Worm (Caenorhabditis elegans) whole organism, L2 larva: ENCODE results near the gene cyp-33C6.

ENCODE experiments used
- ama-1 ChIP-seq: fragments of 150-350 bp; optimal IDR thresholded peaks from 2 replicates; lab custom pipeline; 2018; ENCODE audit warnings: inconsistent platforms
- elt-3 ChIP-seq: sonication (generic microtip); optimal IDR thresholded peaks from 2 replicates; lab custom pipeline; 2017; ENCODE audit warnings: missing biosample characterization, missing genetic modification characterization
- lin-13 ChIP-seq: fragments of 150-350 bp; optimal IDR thresholded peaks from 2 replicates; lab custom pipeline; 2014; ENCODE audit warnings: missing biosample characterization, missing genetic modification reagents, missing genetic modification characterization
- lsy-2 ChIP-seq, 2 experiments: fragments of 150-350 bp in 1 of 2; sonication (generic microtip) in 1 of 2; optimal IDR thresholded peaks; 2 replicates each; lab custom pipeline; 2014 to 2017; ENCODE audit warnings: missing biosample characterization in 2 of 2, missing genetic modification characterization in 2 of 2
- nhr-11 ChIP-seq: fragments of 150-350 bp; optimal IDR thresholded peaks from 2 replicates; lab custom pipeline; 2014; ENCODE audit warnings: missing biosample characterization, missing genetic modification characterization
- nhr-129 ChIP-seq: fragments of 150-350 bp; optimal IDR thresholded peaks from 2 replicates; lab custom pipeline; 2014; ENCODE audit warnings: missing biosample characterization, missing genetic modification characterization
- nhr-23 ChIP-seq: fragments of 150-350 bp; optimal IDR thresholded peaks from 2 replicates; lab custom pipeline; 2014; ENCODE audit warnings: missing biosample characterization, missing genetic modification reagents, missing genetic modification characterization
- snpc-4 ChIP-seq: fragments of 150-350 bp; optimal IDR thresholded peaks from 2 replicates; lab custom pipeline; 2014; ENCODE audit warnings: missing biosample characterization, missing genetic modification characterization
- unc-39 ChIP-seq: fragments of 150-350 bp; optimal IDR thresholded peaks from 2 replicates; lab custom pipeline; 2014; ENCODE audit warnings: missing biosample characterization, missing genetic modification characterization
- unc-62 ChIP-seq: fragments of 150-350 bp; optimal IDR thresholded peaks from 2 replicates; lab custom pipeline; 2014; ENCODE audit warnings: missing biosample characterization, missing genetic modification reagents, missing genetic modification characterization
- ztf-11 ChIP-seq: sonication (generic microtip); optimal IDR thresholded peaks from 2 replicates; lab custom pipeline; 2017; ENCODE audit warnings: missing biosample characterization, missing genetic modification characterization
- ztf-4 ChIP-seq: fragments of 150-350 bp; optimal IDR thresholded peaks from 2 replicates; lab custom pipeline; 2014; ENCODE audit warnings: missing biosample characterization, missing genetic modification characterization

ce11 chrV:2264455-2264854 lies 15.2 kb upstream of the cyp-33C6 start, which contains the start of gene nhr-183:
- TF ChIP-seq elt-3 (tag; lab: Kevin White, UChicago), result no peak
- no peak for TF ChIP-seq nhr-11 (tag; lab: Kevin White, UChicago)
- TF ChIP-seq unc-62 (GFP tag; lab: Kevin White, UChicago), result no peak
- TF ChIP-seq ztf-11 (tag; lab: Kevin White, UChicago), result no peak
- no peak for TF ChIP-seq snpc-4 (tag; lab: Kevin White, UChicago)
- no peak for TF ChIP-seq nhr-23
- no peak for TF ChIP-seq unc-39
- TF ChIP-seq lsy-2 (tag; optimal IDR thresholded peaks at IDR 0.05; lab: Kevin White, UChicago), result no peak
- TF ChIP-seq ztf-4 (tag; lab: Kevin White, UChicago), result no peak
- TF ChIP-seq ama-1 (lab: Kevin White, UChicago), result no peak
- TF ChIP-seq nhr-129, result no peak
- no peak for TF ChIP-seq lin-13
